Fruit fly (Drosophila melanogaster) whole organism, pupa: ENCODE data around the gene mei-P22.
A peak's percentile ranks its signal among the peaks of the same experiment; 100 is the strongest.

Experiments
- CG10348 ChIP-seq: fragments of 200-800 bp; sonication (Bioruptor generic); IDR thresholded peaks from 2 replicates; pipeline ENCODE4 v1.3.6; 2022; ENCODE audit warnings: missing biosample characterization, missing genetic modification characterization
- CG12605 ChIP-seq: fragments of 200-800 bp; sonication (Bioruptor generic); IDR thresholded peaks from 2 replicates; pipeline ENCODE4 v1.3.6; 2022; ENCODE audit warnings: missing biosample characterization, missing genetic modification characterization
- CG13204 ChIP-seq: fragments of 200-800 bp; sonication (Bioruptor generic); optimal IDR thresholded peaks from 2 replicates; lab custom pipeline; 2018; ENCODE audit warnings: missing biosample characterization, mild to moderate bottlenecking, missing genetic modification characterization, moderate library complexity
- CG14655 ChIP-seq: fragments of 200-800 bp; sonication (Bioruptor generic); optimal IDR thresholded peaks from 3 replicates; lab custom pipeline; 2017; ENCODE audit warnings: mild to moderate bottlenecking, missing biosample characterization, missing genetic modification reagents, missing genetic modification characterization
- CG15710 ChIP-seq: fragments of 200-800 bp; sonication (Bioruptor generic); optimal IDR thresholded peaks from 2 replicates; lab custom pipeline; 2018; ENCODE audit warnings: missing biosample characterization, mild to moderate bottlenecking, missing genetic modification characterization, moderate library complexity
- CG17806 ChIP-seq: fragments of 200-800 bp; sonication (Bioruptor generic); optimal IDR thresholded peaks from 2 replicates; lab custom pipeline; 2018; ENCODE audit warnings: missing biosample characterization, mild to moderate bottlenecking, missing genetic modification characterization, moderate library complexity
- CG32121 ChIP-seq: fragments of 200-800 bp; sonication (Bioruptor generic); IDR thresholded peaks from 2 replicates; pipeline ENCODE4 v1.3.6; 2022; ENCODE audit warnings: missing biosample characterization, missing genetic modification characterization
- CG34367 ChIP-seq: fragments of 200-800 bp; sonication (Bioruptor generic); optimal IDR thresholded peaks from 2 replicates; lab custom pipeline; 2018; ENCODE audit warnings: missing biosample characterization, mild to moderate bottlenecking, missing genetic modification characterization
- CG4496 ChIP-seq: fragments of 200-800 bp; sonication (Bioruptor generic); IDR thresholded peaks from 3 replicates; pipeline ENCODE4 v1.3.6; 2022; ENCODE audit warnings: missing biosample characterization, missing genetic modification characterization
- CG8159 ChIP-seq: fragments of 200-800 bp; sonication (Bioruptor generic); optimal IDR thresholded peaks from 3 replicates; lab custom pipeline; 2018; ENCODE audit warnings: missing biosample characterization, mild to moderate bottlenecking, missing genetic modification characterization, moderate library complexity
- CG8301 ChIP-seq: fragments of 200-800 bp; sonication (Bioruptor generic); optimal IDR thresholded peaks from 2 replicates; lab custom pipeline; 2018; ENCODE audit warnings: missing biosample characterization, mild to moderate bottlenecking, missing genetic modification characterization
- CG9948 ChIP-seq: fragments of 200-800 bp; sonication (Bioruptor generic); optimal IDR thresholded peaks from 2 replicates; lab custom pipeline; 2018; ENCODE audit warnings: missing biosample characterization, mild to moderate bottlenecking, missing genetic modification characterization, moderate library complexity
- D1 ChIP-seq: fragments of 200-800 bp; sonication (Bioruptor generic); optimal IDR thresholded peaks from 2 replicates; lab custom pipeline; 2018; ENCODE audit warnings: missing biosample characterization, mild to moderate bottlenecking, missing genetic modification characterization, moderate library complexity
- EcR ChIP-seq: fragments of 200-800 bp; sonication (Bioruptor generic); optimal IDR thresholded peaks from 3 replicates; lab custom pipeline; 2019; ENCODE audit warnings: missing biosample characterization, missing genetic modification characterization, mild to moderate bottlenecking, moderate library complexity, missing genetic modification reagents
- Ets98B ChIP-seq: fragments of 200-800 bp; sonication (Bioruptor generic); IDR thresholded peaks from 2 replicates; pipeline ENCODE4 v1.3.6; 2022; ENCODE audit warnings: missing biosample characterization, missing genetic modification characterization
- Pif1A ChIP-seq: fragments of 200-800 bp; sonication (Bioruptor generic); optimal IDR thresholded peaks from 3 replicates; lab custom pipeline; 2016; ENCODE audit warnings: missing biosample characterization, missing genetic modification characterization
- Pif1B ChIP-seq: fragments of 200-800 bp; sonication (Bioruptor generic); optimal IDR thresholded peaks from 3 replicates; lab custom pipeline; 2016; ENCODE audit warnings: missing biosample characterization, missing genetic modification characterization
- Snoo ChIP-seq: fragments of 200-800 bp; sonication (Bioruptor generic); optimal IDR thresholded peaks from 3 replicates; lab custom pipeline; 2017; ENCODE audit warnings: missing biosample characterization, mild to moderate bottlenecking, missing genetic modification characterization, inconsistent platforms
- fd96Ca ChIP-seq: fragments of 200-800 bp; sonication (Bioruptor generic); IDR thresholded peaks from 3 replicates; pipeline ENCODE4 v1.3.6; 2022; ENCODE audit warnings: missing biosample characterization, missing genetic modification characterization
- gl ChIP-seq: fragments of 200-800 bp; sonication (Bioruptor generic); optimal IDR thresholded peaks from 2 replicates; lab custom pipeline; 2018; ENCODE audit warnings: missing biosample characterization, mild to moderate bottlenecking, missing genetic modification characterization
- rn ChIP-seq: fragments of 200-800 bp; sonication (Bioruptor generic); IDR thresholded peaks from 2 replicates; pipeline ENCODE4 v1.3.6; 2022; ENCODE audit warnings: missing biosample characterization, missing genetic modification characterization

Gene mei-P22

DNA sequence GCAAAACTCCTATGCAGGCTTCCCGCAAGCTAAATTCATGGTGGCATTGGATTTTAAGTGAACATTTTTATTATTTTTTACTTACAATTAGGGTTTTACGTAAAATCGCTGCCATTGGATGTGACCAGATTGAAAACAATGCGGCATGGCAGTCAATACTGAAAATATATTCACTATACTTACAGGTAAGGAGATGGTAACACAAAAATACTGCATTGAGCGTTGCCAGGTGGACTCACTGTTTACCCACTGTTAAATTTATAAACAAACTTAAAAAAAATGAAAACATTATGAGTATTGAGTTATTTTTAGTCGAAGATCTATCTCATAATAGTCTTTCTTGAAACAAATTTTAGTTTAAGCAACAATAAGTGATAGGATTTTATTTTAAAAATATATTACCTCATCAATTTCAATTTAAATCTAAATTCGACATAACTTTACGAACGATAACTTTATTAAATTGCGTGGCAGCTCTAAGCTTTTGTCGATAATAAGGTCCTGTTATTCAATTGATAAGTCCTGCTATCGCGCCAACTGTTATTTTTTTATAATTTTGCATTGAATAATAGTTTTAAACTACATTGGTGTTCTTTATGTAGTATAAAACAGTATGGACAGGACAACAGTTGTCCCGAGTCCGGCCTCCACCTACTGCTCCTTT lies at the start of gene mei-P22, which contains the start of gene mRpL50:
Gene mei-P22 (plus strand): TSS at position 614 of the 664 bp plus-strand sequence.
Gene mRpL50 (minus strand): TSS at position 159 of the 664 bp plus-strand sequence.
- TF ChIP-seq CG14655 (GFP tag; lab: Kevin White, UChicago) (no peak), CG17806 (tag; lab: Kevin White, UChicago) (peak; percentile 9)

DNA sequence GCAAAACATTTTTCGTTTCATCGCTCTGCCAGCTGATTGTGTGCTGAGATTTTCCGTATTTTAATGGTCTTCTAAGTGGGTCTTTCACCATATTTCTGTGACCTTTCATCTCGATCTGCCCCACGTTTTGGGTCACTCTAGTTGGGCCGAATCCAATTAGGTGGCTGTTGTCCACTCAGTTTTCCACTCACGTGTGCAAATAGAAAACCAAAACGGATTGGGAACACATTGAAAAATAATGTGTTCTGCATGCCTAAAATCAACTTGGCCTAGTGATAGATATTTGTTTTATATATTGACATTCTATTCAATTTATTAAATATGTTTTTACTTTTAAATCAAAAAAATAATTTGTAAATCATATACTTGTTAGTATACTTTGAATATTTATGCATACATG lies 10.0 kb upstream of the mei-P22 start, which contains the start of gene CG14826:
Gene CG14826 (plus strand): TSS at position 301 of the 400 bp plus-strand sequence.
- no peak for TF ChIP-seq EcR
- no peak for TF ChIP-seq CG15710 (tag; lab: Kevin White, UChicago)
- TF ChIP-seq CG10348: no peak
- TF ChIP-seq CG34367: no peak
- TF ChIP-seq rn (GFP tag; lab: Robert Waterston, UW): no peak
- no peak for TF ChIP-seq Pif1A (GFP tag; lab: Kevin White, UChicago)
- TF ChIP-seq fd96Ca (GFP tag; lab: Robert Waterston, UW): no peak

- TF ChIP-seq CG9948 (tag; lab: Kevin White, UChicago) (no peak), CG32121 (no peak), Snoo (no peak), CG17806 (tag; lab: Kevin White, UChicago) (no peak), CG34367 (no peak), Pif1A (GFP tag; lab: Kevin White, UChicago) (no peak), CG12605 (GFP tag; lab: Robert Waterston, UW) (no peak), Ets98B (GFP tag; lab: Robert Waterston, UW) (no peak), CG4496 (no peak), Pif1B (GFP tag; lab: Kevin White, UChicago) (no peak), CG13204 (no peak), CG14655 (GFP tag; lab: Kevin White, UChicago) (no peak), CG10348 (no peak), EcR (no peak), CG8301 (tag; lab: Kevin White, UChicago) (no peak), CG15710 (tag; lab: Kevin White, UChicago) (no peak)
These were observed 6.0 kb upstream of the mei-P22 start, which contains the start of the genes CG14829 and BHD for dm6 chr3L:7238072-7238759. Gene CG14829 (minus strand): TSS chr3L:7238122. Gene BHD (plus strand): TSS chr3L:7238542.

DNA sequence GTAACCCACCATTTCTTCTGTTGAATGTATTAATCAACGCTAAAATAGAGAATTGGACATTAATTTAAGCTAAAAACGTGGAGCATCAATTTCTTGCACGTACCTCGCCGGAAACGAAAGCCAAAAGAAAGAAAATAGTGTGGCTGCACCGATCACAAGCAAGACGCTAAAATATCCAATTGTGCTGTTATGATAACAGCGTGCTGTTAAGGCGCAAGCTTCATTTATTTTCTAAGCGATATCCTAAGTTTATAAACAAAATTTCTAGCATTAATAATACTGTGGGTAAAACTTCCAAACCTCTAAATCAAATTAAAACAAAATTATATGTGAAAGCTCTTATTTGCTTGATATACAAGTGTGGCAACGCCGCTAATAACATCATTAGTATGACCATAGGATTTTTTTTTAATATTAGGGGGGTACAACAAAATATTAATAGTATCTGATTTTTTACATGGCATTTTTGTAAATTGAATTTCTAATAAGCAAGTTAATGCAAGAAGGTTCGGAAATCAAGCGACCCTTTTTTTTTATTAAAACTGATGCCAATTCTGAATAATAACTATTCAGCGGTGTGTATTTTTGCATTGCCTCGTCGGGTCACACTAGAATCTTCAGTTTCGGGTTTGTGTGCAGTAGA lies 2.9 kb upstream of the mei-P22 start, which contains the start of the genes RpL18 and Neos:
Gene RpL18 (minus strand): TSS at position 135 of the 643 bp plus-strand sequence.
Gene Neos (plus strand): TSS at position 412 of the 643 bp plus-strand sequence.
- TF ChIP-seq CG12605 (GFP tag; lab: Robert Waterston, UW) (peak; percentile 48), gl (peak; percentile 34), CG8301 (tag; lab: Kevin White, UChicago) (no peak), Snoo (peak; percentile 78), rn (GFP tag; lab: Robert Waterston, UW) (no peak), D1 (no peak), Pif1A (GFP tag; lab: Kevin White, UChicago) (no peak), CG34367 (peak; percentile 37), Ets98B (GFP tag; lab: Robert Waterston, UW) (peak; percentile 28; the same call in 1 of the 2 replicates), Pif1B (GFP tag; lab: Kevin White, UChicago) (no peak), CG8159 (peak; percentile 37), CG4496 (peak; percentile 70), CG14655 (GFP tag; lab: Kevin White, UChicago) (no peak), CG15710 (tag; lab: Kevin White, UChicago) (peak; percentile 24), EcR (no peak), CG9948 (tag; lab: Kevin White, UChicago) (no peak), CG13204 (no peak), CG32121 (peak; percentile 21; the same call in 1 of the 2 replicates), CG17806 (tag; lab: Kevin White, UChicago) (no peak), CG10348 (no peak), fd96Ca (GFP tag; lab: Robert Waterston, UW) (no peak)

- peak; percentile 31 for TF ChIP-seq CG15710 (tag; lab: Kevin White, UChicago)
- no peak for TF ChIP-seq Pif1A (GFP tag; lab: Kevin White, UChicago)
- TF ChIP-seq EcR: no peak
- TF ChIP-seq CG8159: peak; percentile 49
- no peak for TF ChIP-seq CG14655 (GFP tag; lab: Kevin White, UChicago)
- no peak for TF ChIP-seq CG17806 (tag; lab: Kevin White, UChicago)
- TF ChIP-seq CG10348: no peak
- peak; percentile 40; the same call in 1 of the 2 replicates for TF ChIP-seq Ets98B (GFP tag; lab: Robert Waterston, UW)
- peak; percentile 45; the same call in 1 of the 3 replicates for TF ChIP-seq CG4496
These were observed 5.0 kb downstream of the mei-P22 start, which contains the start of gene Cdc27 for dm6 chr3L:7249167-7249566. Gene Cdc27 (minus strand): TSS chr3L:7249340.

- peak; percentile 57 for TF ChIP-seq rn (GFP tag; lab: Robert Waterston, UW)
- peak; percentile 60; the same call in 2 of the 3 replicates for TF ChIP-seq fd96Ca (GFP tag; lab: Robert Waterston, UW)
- peak; percentile 77 for TF ChIP-seq CG32121
- TF ChIP-seq CG8159: peak; percentile 70
- TF ChIP-seq Pif1A (GFP tag; lab: Kevin White, UChicago): no peak
- peak; percentile 71 for TF ChIP-seq CG15710 (tag; lab: Kevin White, UChicago)
- TF ChIP-seq CG4496: peak; percentile 89
- no peak for TF ChIP-seq CG10348
- TF ChIP-seq CG9948 (tag; lab: Kevin White, UChicago): peak; percentile 61
- TF ChIP-seq CG34367: peak; percentile 65
- peak; percentile 66 for TF ChIP-seq CG12605 (GFP tag; lab: Robert Waterston, UW)
- peak; percentile 75 for TF ChIP-seq Snoo
- no peak for TF ChIP-seq CG13204
- TF ChIP-seq Pif1B (GFP tag; lab: Kevin White, UChicago): no peak
- TF ChIP-seq gl: peak; percentile 43
- TF ChIP-seq D1: no peak
- TF ChIP-seq Ets98B (GFP tag; lab: Robert Waterston, UW): peak; percentile 85
- TF ChIP-seq CG8301 (tag; lab: Kevin White, UChicago): peak; percentile 79
- no peak for TF ChIP-seq CG14655 (GFP tag; lab: Kevin White, UChicago)
- peak; percentile 68 for TF ChIP-seq CG17806 (tag; lab: Kevin White, UChicago)
- TF ChIP-seq EcR: no peak
- TF ChIP-seq, all 21 proteins: peak for 14
These were observed 6.3 kb downstream of the mei-P22 start, which contains the start of gene MED4 for dm6 chr3L:7250469-7250868. Gene MED4 (minus strand): TSS chr3L:7250527.
